Worm (Caenorhabditis elegans): ENCODE measurements around the gene B0336.12.
A peak's percentile ranks its signal among the peaks of the same experiment; 100 is the strongest.

- TF ChIP-seq ztf-11 (tag; optimal IDR thresholded peaks at IDR 0.05) = no peak
- TF ChIP-seq aha-1 (tag; optimal IDR thresholded peaks at IDR 0.05) = no peak
- no peak for TF ChIP-seq unc-62 (GFP tag; optimal IDR thresholded peaks at IDR 0.05)
- no peak for TF ChIP-seq fos-1 (tag; optimal IDR thresholded peaks at IDR 0.05)
- no peak for TF ChIP-seq efl-1 (optimal IDR thresholded peaks at IDR 0.05)
- TF ChIP-seq efl-1 (GFP tag; optimal IDR thresholded peaks at IDR 0.05 in 1 of 2) = peak in 1 of 2 experiments; percentile 20
- no peak for TF ChIP-seq zip-4 (GFP tag; optimal IDR thresholded peaks at IDR 0.05)
- no peak for TF ChIP-seq C16A3.4 (tag; optimal IDR thresholded peaks at IDR 0.05)
- no peak for TF ChIP-seq mdl-1 (tag; optimal IDR thresholded peaks at IDR 0.05)
- TF ChIP-seq hpl-2 (GFP tag; optimal IDR thresholded peaks at IDR 0.05) = no peak
These were observed 21.2 kb upstream of the B0336.12 start, which contains the start of the genes B0244.9 and B0244.7 for ce11 chrIII:5730980-5731636.

All from whole organism, L1 larva.